Fruit fly (Drosophila melanogaster): Measurements from ENCODE around the gene sls.

sls gene

dm6 chr3L:2004732-2005131, 110.7 kb downstream of the sls start (continued):
- no peak for TF ChIP-seq hb (GFP tag; IDR thresholded peaks at IDR 0.05; ENCODE audit: partially characterized antibody)
- no peak for TF ChIP-seq Lim3 (GFP tag; IDR thresholded peaks at IDR 0.05)
- no peak for TF ChIP-seq CG15696 (tag; optimal IDR thresholded peaks at IDR 0.05)
- no peak for TF ChIP-seq salm (tag; optimal IDR thresholded peaks at IDR 0.05)
- TF ChIP-seq H15 (GFP tag; IDR thresholded peaks at IDR 0.05) = no peak
- no peak for TF ChIP-seq CG10959 (GFP tag; IDR thresholded peaks at IDR 0.05)
- TF ChIP-seq CG11456 (GFP tag; IDR thresholded peaks at IDR 0.05) = no peak
- no peak for TF ChIP-seq knrl (GFP tag; IDR thresholded peaks at IDR 0.05; ENCODE audit: partially characterized antibody)
- TF ChIP-seq NfI (GFP tag; optimal IDR thresholded peaks at IDR 0.05) = no peak
- 0 out of 2 replicates have a peak, but pooled peaks have one; percentile 4 for TF ChIP-seq Rfx (GFP tag; IDR thresholded peaks at IDR 0.05)
- no peak for TF ChIP-seq Dek (tag; optimal IDR thresholded peaks at IDR 0.05)
- no peak for TF ChIP-seq CG10654 (GFP tag; optimal IDR thresholded peaks at IDR 0.05)
- TF ChIP-seq B-H2 (GFP tag; optimal IDR thresholded peaks at IDR 0.05) = no peak
- no peak for TF ChIP-seq da (GFP tag; optimal IDR thresholded peaks at IDR 0.05)
- no peak for TF ChIP-seq BtbVII (GFP tag; optimal IDR thresholded peaks at IDR 0.05)
- TF ChIP-seq CG11695 (GFP tag; IDR thresholded peaks at IDR 0.05) = no peak
- TF ChIP-seq Camta (GFP tag; optimal IDR thresholded peaks at IDR 0.05) = no peak
- no peak for TF ChIP-seq pfk (GFP tag; optimal IDR thresholded peaks at IDR 0.05)
- TF ChIP-seq Sox102F (GFP tag; optimal IDR thresholded peaks at IDR 0.05) = peak; percentile 27
- TF ChIP-seq prd (optimal IDR thresholded peaks at IDR 0.05) = no peak
- no peak for TF ChIP-seq prd (GFP tag; IDR thresholded peaks at IDR 0.05)
- TF ChIP-seq CHES-1-like (GFP tag; optimal IDR thresholded peaks at IDR 0.05) = no peak
- TF ChIP-seq CG2129 (GFP tag; IDR thresholded peaks at IDR 0.05; ENCODE audit: partially characterized antibody) = no peak
- TF ChIP-seq tap (tag; optimal IDR thresholded peaks at IDR 0.05) = no peak
- TF ChIP-seq peb (GFP tag; IDR thresholded peaks at IDR 0.05) = no peak
- no peak for TF ChIP-seq sc (optimal IDR thresholded peaks at IDR 0.05)
- TF ChIP-seq sc (GFP tag; optimal IDR thresholded peaks at IDR 0.05) = no peak
- TF ChIP-seq Xrp1 (GFP tag; IDR thresholded peaks at IDR 0.05) = no peak
- TF ChIP-seq Nf-YC (tag; optimal IDR thresholded peaks at IDR 0.05) = no peak
- 0 out of 2 replicates have a peak, but pooled peaks have one; percentile 39 for TF ChIP-seq CG11696 (GFP tag; IDR thresholded peaks at IDR 0.05)
- no peak for TF ChIP-seq Rx (GFP tag; IDR thresholded peaks at IDR 0.05)
- TF ChIP-seq inv (GFP tag; IDR thresholded peaks at IDR 0.05; ENCODE audit: partially characterized antibody) = no peak
- no peak for TF ChIP-seq Oaz (GFP tag; IDR thresholded peaks at IDR 0.05)
- 0 out of 2 replicates have a peak, but pooled peaks have one; percentile 15 for TF ChIP-seq onecut (GFP tag; IDR thresholded peaks at IDR 0.05)
- TF ChIP-seq CG1603 (tag; optimal IDR thresholded peaks at IDR 0.05) = peak; percentile 49
- no peak for TF ChIP-seq Sin3A (optimal IDR thresholded peaks at IDR 0.05)
- no peak for TF ChIP-seq ken (GFP tag; IDR thresholded peaks at IDR 0.05)
- TF ChIP-seq dmrt11E (tag; optimal IDR thresholded peaks at IDR 0.05) = no peak
- 0 out of 3 replicates have a peak, but pooled peaks have one; percentile 35 for TF ChIP-seq gce (GFP tag; IDR thresholded peaks at IDR 0.05)
- TF ChIP-seq CG2889 (GFP tag; IDR thresholded peaks at IDR 0.05) = no peak
- no peak for TF ChIP-seq Lhr (GFP tag; optimal IDR thresholded peaks at IDR 0.05)
- no peak for TF ChIP-seq CG1832 (GFP tag; optimal IDR thresholded peaks at IDR 0.05)
- TF ChIP-seq gsb-n (tag; optimal IDR thresholded peaks at IDR 0.05) = no peak
- TF ChIP-seq dimm (GFP tag; IDR thresholded peaks at IDR 0.05) = no peak
- no peak for TF ChIP-seq luna (GFP tag; optimal IDR thresholded peaks at IDR 0.05)
- no peak for TF ChIP-seq CG15479 (GFP tag; optimal IDR thresholded peaks at IDR 0.05)
- TF ChIP-seq br (optimal IDR thresholded peaks at IDR 0.05) = no peak
- no peak for TF ChIP-seq TFAM (GFP tag; optimal IDR thresholded peaks at IDR 0.05)
- no peak for TF ChIP-seq Vsx1 (GFP tag; optimal IDR thresholded peaks at IDR 0.05)
- no peak for TF ChIP-seq ftz-f1 (GFP tag; optimal IDR thresholded peaks at IDR 0.05)
- no peak for TF ChIP-seq CG7786 (GFP tag; optimal IDR thresholded peaks at IDR 0.05)
- TF ChIP-seq klu (GFP tag; IDR thresholded peaks at IDR 0.05) = no peak
- no peak for TF ChIP-seq CG18764 (GFP tag; optimal IDR thresholded peaks at IDR 0.05)
